Fruit fly (Drosophila melanogaster): ENCODE measurements around the gene CG14020.

DNA sequence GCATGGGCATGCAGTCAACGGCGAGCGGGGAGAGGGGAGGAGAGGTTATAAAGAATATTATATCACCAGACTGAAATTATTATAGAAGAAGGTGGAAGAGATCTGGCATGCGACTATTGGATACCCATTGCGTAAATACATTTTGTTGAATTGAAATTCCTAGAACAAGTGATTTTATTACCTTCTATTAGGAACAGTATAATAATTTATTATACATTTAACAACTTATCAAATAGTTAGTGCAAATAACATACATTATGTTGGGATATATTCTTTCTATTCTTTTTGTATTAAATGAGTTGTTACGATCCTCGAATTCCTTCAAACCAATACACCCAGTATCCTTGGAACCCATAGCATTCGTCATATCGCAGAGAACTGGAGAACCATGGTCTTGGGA, 39.3 kb upstream of the CG14020 start:
- no peak for TF ChIP-seq Jra (GFP tag; optimal IDR thresholded peaks at IDR 0.05)
- no peak for TF ChIP-seq psq (GFP tag; optimal IDR thresholded peaks at IDR 0.05)
- TF ChIP-seq Dif (GFP tag; optimal IDR thresholded peaks at IDR 0.05; ENCODE audit: partially characterized antibody), result no peak
- no peak for TF ChIP-seq pan (optimal IDR thresholded peaks at IDR 0.05)
- TF ChIP-seq Hnf4 (GFP tag; optimal IDR thresholded peaks at IDR 0.05), result no peak
- no peak for TF ChIP-seq usp (GFP tag; optimal IDR thresholded peaks at IDR 0.05)
- no peak for TF ChIP-seq Hr78 (GFP tag; optimal IDR thresholded peaks at IDR 0.05)
- TF ChIP-seq Sp1 (GFP tag; optimal IDR thresholded peaks at IDR 0.05), result no peak
- no peak for TF ChIP-seq Abd-B (GFP tag; optimal IDR thresholded peaks at IDR 0.05)
- no peak for TF ChIP-seq Dfd (GFP tag; optimal IDR thresholded peaks at IDR 0.05)
- no peak for TF ChIP-seq lola (GFP tag; optimal IDR thresholded peaks at IDR 0.05)
- no peak for TF ChIP-seq tai (GFP tag; optimal IDR thresholded peaks at IDR 0.05)
